Fruit fly (Drosophila melanogaster): ENCODE measurements around the gene Gr28b.

Gene Gr28b

DNA sequence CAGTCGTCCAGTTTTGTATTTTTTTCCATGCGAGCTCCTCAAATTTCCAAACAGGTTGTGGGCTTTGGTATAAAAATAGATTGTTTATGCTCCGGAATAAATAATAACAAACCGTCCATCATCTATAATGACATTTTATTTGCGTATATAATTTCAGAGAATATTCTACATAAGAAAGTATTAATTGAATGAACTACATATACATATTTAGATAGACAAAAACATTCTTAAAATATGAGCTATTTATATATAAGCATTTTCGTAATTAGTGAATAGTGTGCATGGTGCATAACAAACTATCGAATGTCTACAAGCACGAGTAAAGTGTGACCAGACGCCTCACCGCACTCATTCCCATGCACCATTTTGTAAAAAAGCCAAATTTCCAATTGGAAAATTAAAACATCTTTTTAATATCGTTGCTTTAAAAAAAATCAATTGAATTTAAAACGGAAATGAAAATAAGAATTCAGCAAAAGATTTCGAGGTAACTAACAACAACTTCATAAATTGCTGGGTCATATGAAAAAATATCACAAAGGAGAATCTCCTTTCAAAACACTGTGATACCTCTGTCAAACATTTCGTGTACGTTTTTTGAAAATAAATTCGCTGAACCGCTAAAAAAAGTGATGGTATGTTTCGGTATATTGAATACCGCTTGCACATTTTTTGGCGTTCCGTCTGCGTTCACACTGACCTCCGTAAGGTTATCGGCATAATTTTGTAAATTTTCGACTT lies 35.6 kb downstream of the Gr28b start, which contains the start of gene muc (continued):
- 0 out of 4 replicates have a peak, but pooled peaks have one; percentile 17 for TF ChIP-seq Gug (GFP tag; IDR thresholded peaks at IDR 0.05)
- no peak for TF ChIP-seq CG2199 (GFP tag; IDR thresholded peaks at IDR 0.05)
- TF ChIP-seq CG18011 (GFP tag; optimal IDR thresholded peaks at IDR 0.05) = no peak
- TF ChIP-seq CG11456 (GFP tag; IDR thresholded peaks at IDR 0.05) = peak; percentile 63; the same call in 1 of the 3 replicates
- TF ChIP-seq CG42726 (GFP tag; IDR thresholded peaks at IDR 0.05; ENCODE audit: partially characterized antibody) = peak; percentile 60
- TF ChIP-seq Max (GFP tag; optimal IDR thresholded peaks at IDR 0.05) = no peak
- TF ChIP-seq Lhr (GFP tag; optimal IDR thresholded peaks at IDR 0.05) = peak; percentile 90
- peak; percentile 66 for TF ChIP-seq CoRest (tag; optimal IDR thresholded peaks at IDR 0.05)
- no peak for TF ChIP-seq CG5180 (GFP tag; optimal IDR thresholded peaks at IDR 0.05)
- TF ChIP-seq CG34376 (GFP tag; optimal IDR thresholded peaks at IDR 0.05) = no peak
- peak; percentile 43 for TF ChIP-seq Chrac-16 (GFP tag; optimal IDR thresholded peaks at IDR 0.05)
- no peak for TF ChIP-seq Kr (GFP tag; optimal IDR thresholded peaks at IDR 0.05)
- TF ChIP-seq CG13296 (GFP tag; optimal IDR thresholded peaks at IDR 0.05) = peak; percentile 26
- 0 out of 3 replicates have a peak, but pooled peaks have one; percentile 29 for TF ChIP-seq ci (GFP tag; IDR thresholded peaks at IDR 0.05)
- peak; percentile 66 for TF ChIP-seq inv (GFP tag; IDR thresholded peaks at IDR 0.05; ENCODE audit: partially characterized antibody)
- TF ChIP-seq CG9797 (GFP tag; optimal IDR thresholded peaks at IDR 0.05) = peak; percentile 64
- TF ChIP-seq ftz-f1 (GFP tag; optimal IDR thresholded peaks at IDR 0.05) = no peak
- no peak for TF ChIP-seq CG17612 (GFP tag; IDR thresholded peaks at IDR 0.05)
- TF ChIP-seq hkb (optimal IDR thresholded peaks at IDR 0.05) = peak; percentile 79
- TF ChIP-seq hkb (GFP tag; IDR thresholded peaks at IDR 0.05) = no peak
- no peak for TF ChIP-seq CG4360 (GFP tag; IDR thresholded peaks at IDR 0.05)
- no peak for TF ChIP-seq jing (GFP tag; optimal IDR thresholded peaks at IDR 0.05)
- peak; percentile 33 for TF ChIP-seq CG15601 (tag; optimal IDR thresholded peaks at IDR 0.05)
- TF ChIP-seq CG2120 (GFP tag; optimal IDR thresholded peaks at IDR 0.05) = peak; percentile 62
- no peak for TF ChIP-seq run (tag; optimal IDR thresholded peaks at IDR 0.05)
- peak; percentile 52 for TF ChIP-seq CG31441 (GFP tag; IDR thresholded peaks at IDR 0.05)
- TF ChIP-seq Dip3 (GFP tag; optimal IDR thresholded peaks at IDR 0.05) = no peak
- TF ChIP-seq Doc2 (GFP tag; IDR thresholded peaks at IDR 0.05) = no peak
- TF ChIP-seq Deaf1 (tag; optimal IDR thresholded peaks at IDR 0.05) = no peak
- no peak for TF ChIP-seq CG32767 (GFP tag; IDR thresholded peaks at IDR 0.05)
- 0 out of 2 replicates have a peak, but pooled peaks have one; percentile 18 for TF ChIP-seq CG7372 (GFP tag; IDR thresholded peaks at IDR 0.05)
- TF ChIP-seq CG10321 (GFP tag; IDR thresholded peaks at IDR 0.05) = no peak
- TF ChIP-seq CG8290 (GFP tag; optimal IDR thresholded peaks at IDR 0.05) = no peak
- TF ChIP-seq CG8290 (tag; optimal IDR thresholded peaks at IDR 0.05) = peak in 1 of 2 experiments; percentile 73
- TF ChIP-seq CG2678 (tag; optimal IDR thresholded peaks at IDR 0.05) = peak; percentile 53
- peak; percentile 19 for TF ChIP-seq CG8944 (GFP tag; optimal IDR thresholded peaks at IDR 0.05)
- TF ChIP-seq CrebB (tag; optimal IDR thresholded peaks at IDR 0.05) = no peak
- peak in 1 of 2 experiments; percentile 67 for TF ChIP-seq Eip74EF (GFP tag; optimal IDR thresholded peaks at IDR 0.05)
- peak; percentile 41; the same call in 1 of the 2 replicates for TF ChIP-seq Xrp1 (GFP tag; IDR thresholded peaks at IDR 0.05)
- peak; percentile 54 for TF ChIP-seq Myb (GFP tag; optimal IDR thresholded peaks at IDR 0.05)
- no peak for TF ChIP-seq Lim3 (GFP tag; IDR thresholded peaks at IDR 0.05)
- TF ChIP-seq sens (GFP tag) = peak; percentile 90
- TF ChIP-seq mam (GFP tag; optimal IDR thresholded peaks at IDR 0.05) = peak; percentile 52
- TF ChIP-seq aop (GFP tag; IDR thresholded peaks at IDR 0.05) = no peak
- TF ChIP-seq CG8765 (GFP tag; IDR thresholded peaks at IDR 0.05) = no peak
- no peak for TF ChIP-seq dati (GFP tag; IDR thresholded peaks at IDR 0.05)
- TF ChIP-seq Usf (GFP tag; optimal IDR thresholded peaks at IDR 0.05) = no peak
- peak; percentile 13 for TF ChIP-seq CG7928 (GFP tag; optimal IDR thresholded peaks at IDR 0.05)
- TF ChIP-seq CG1832 (GFP tag; optimal IDR thresholded peaks at IDR 0.05) = no peak
- TF ChIP-seq B-H2 (GFP tag; optimal IDR thresholded peaks at IDR 0.05) = peak; percentile 33
